Worm (Caenorhabditis elegans): ENCODE measurements around the gene F17A9.4.

- TF ChIP-seq klf-2 (GFP tag; conservative IDR thresholded peaks at IDR 0.05) (no peak), med-1 (GFP tag; optimal IDR thresholded peaks at IDR 0.05; ENCODE audit: insufficient read depth) (no peak), flt-1 (GFP tag; IDR thresholded peaks at IDR 0.05) (no peak)
These were observed 43.3 kb downstream of the F17A9.4 start, which contains the start of gene srh-10 for ce11 chrV:6067112-6067511.
